Worm (Caenorhabditis elegans) whole organism, L1 larva: ENCODE results near the gene M60.7.

Experiments
- aha-1 ChIP-seq: fragments of 150-350 bp; optimal IDR thresholded peaks from 2 replicates; lab custom pipeline; 2014; ENCODE audit warnings: missing biosample characterization, missing genetic modification characterization
- blmp-1 ChIP-seq: fragments of 150-350 bp; optimal IDR thresholded peaks from 2 replicates; lab custom pipeline; 2014; ENCODE audit warnings: missing biosample characterization, missing genetic modification characterization
- ceh-63 ChIP-seq: fragments of 200-800 bp; sonication (Bioruptor generic); optimal IDR thresholded peaks from 2 replicates; lab custom pipeline; 2018; ENCODE audit warnings: mild to moderate bottlenecking, missing genetic modification characterization, missing compliant biosample characterization
- ceh-82 ChIP-seq, 3 experiments: fragments of 150-350 bp in 1 of 3; sonication (generic microtip) in 2 of 3; optimal IDR thresholded peaks; 2 replicates each; lab custom pipeline; 2014 to 2017; ENCODE audit warnings: missing biosample characterization in 3 of 3, missing genetic modification characterization in 3 of 3
- ces-1 ChIP-seq: fragments of 150-350 bp; optimal IDR thresholded peaks from 2 replicates; lab custom pipeline; 2014; ENCODE audit warnings: missing biosample characterization, missing genetic modification reagents, missing genetic modification characterization
- dsc-1 ChIP-seq: sonication (generic microtip); optimal IDR thresholded peaks from 2 replicates; lab custom pipeline; 2016; ENCODE audit warnings: mild to moderate bottlenecking, missing genetic modification characterization, missing compliant biosample characterization
- efl-1 ChIP-seq, 4 experiments: fragments of 150-350 bp; optimal IDR thresholded peaks in 3 of 4; peaks in 1 of 4; 1 replicate in 1 of 4; 2 replicates in 3 of 4; lab custom pipeline; 2014; ENCODE audit warnings: missing biosample characterization in 2 of 4, missing genetic modification characterization in 2 of 4, missing genetic modification reagents in 2 of 4
- egl-13 ChIP-seq: sonication (generic microtip); optimal IDR thresholded peaks from 2 replicates; lab custom pipeline; 2016; ENCODE audit warnings: missing genotype, missing genetic modification reagents, missing genetic modification characterization, missing compliant biosample characterization
- egl-27 ChIP-seq, 2 experiments: fragments of 150-350 bp in 1 of 2; sonication (generic microtip); optimal IDR thresholded peaks; 3 replicates each; lab custom pipeline; 2017 to 2018; ENCODE audit warnings: missing biosample characterization in 2 of 2, missing genetic modification characterization in 2 of 2, missing genetic modification reagents in 2 of 2
- elt-2 ChIP-seq: sonication (generic microtip); optimal IDR thresholded peaks from 2 replicates; lab custom pipeline; 2016; ENCODE audit warnings: missing genetic modification characterization, mild to moderate bottlenecking, inconsistent platforms, missing compliant biosample characterization, missing genetic modification reagents
- fkh-10 ChIP-seq: sonication (generic microtip); optimal IDR thresholded peaks from 2 replicates; lab custom pipeline; 2017; ENCODE audit warnings: missing biosample characterization, missing genetic modification reagents, missing genetic modification characterization
- fkh-4 ChIP-seq: sonication (generic microtip); optimal IDR thresholded peaks from 2 replicates; lab custom pipeline; 2016; ENCODE audit warnings: missing compliant biosample characterization, missing genetic modification characterization, borderline replicate concordance
- fkh-8 ChIP-seq: sonication (generic microtip); optimal IDR thresholded peaks from 2 replicates; lab custom pipeline; 2016; ENCODE audit warnings: mild to moderate bottlenecking, missing genetic modification characterization, missing compliant biosample characterization
- fos-1 ChIP-seq: fragments of 150-350 bp; optimal IDR thresholded peaks from 2 replicates; lab custom pipeline; 2014; ENCODE audit warnings: missing biosample characterization, missing genetic modification characterization
- grh-1 ChIP-seq: fragments of 200-800 bp; sonication (Bioruptor generic); IDR thresholded peaks from 2 replicates; pipeline ENCODE4 v1.3.6; 2022; ENCODE audit warnings: missing genetic modification reagents, missing genetic modification characterization, missing compliant biosample characterization
- hlh-4 ChIP-seq: sonication (generic microtip); optimal IDR thresholded peaks from 2 replicates; lab custom pipeline; 2016; ENCODE audit warnings: mild to moderate bottlenecking, missing genetic modification characterization, missing compliant biosample characterization
- hpl-2 ChIP-seq: fragments of 150-350 bp; optimal IDR thresholded peaks from 2 replicates; lab custom pipeline; 2014; ENCODE audit warnings: missing biosample characterization, missing genetic modification reagents, missing genetic modification characterization
- irx-1 ChIP-seq: sonication (generic microtip); optimal IDR thresholded peaks from 2 replicates; lab custom pipeline; 2016; ENCODE audit warnings: missing genetic modification characterization, missing compliant biosample characterization
- isw-1 ChIP-seq: fragments of 200-800 bp; sonication (Bioruptor generic); IDR thresholded peaks from 2 replicates; pipeline ENCODE4 v1.3.6; 2022; ENCODE audit warnings: missing genetic modification characterization, missing compliant biosample characterization
- lin-14 ChIP-seq: fragments of 200-800 bp; sonication (Bioruptor generic); optimal IDR thresholded peaks from 2 replicates; lab custom pipeline; 2018; ENCODE audit warnings: mild to moderate bottlenecking, missing genetic modification characterization, moderate library complexity, missing compliant biosample characterization
- lin-35 ChIP-seq, 2 experiments: fragments of 150-350 bp; optimal IDR thresholded peaks; 2 replicates each; lab custom pipeline; 2014; ENCODE audit warnings: missing biosample characterization in 2 of 2, missing genetic modification characterization in 2 of 2, missing genetic modification reagents in 2 of 2
- lin-39 ChIP-seq: fragments of 150-350 bp; optimal IDR thresholded peaks from 2 replicates; lab custom pipeline; 2014; ENCODE audit warnings: missing biosample characterization, missing genetic modification reagents, missing genetic modification characterization
- lsy-2 ChIP-seq, 2 experiments: fragments of 150-350 bp; optimal IDR thresholded peaks; 2 replicates each; lab custom pipeline; 2014; ENCODE audit warnings: missing biosample characterization in 2 of 2, missing genetic modification characterization in 2 of 2
- mdl-1 ChIP-seq, 2 experiments: fragments of 150-350 bp; optimal IDR thresholded peaks; 2 replicates each; lab custom pipeline; 2014 to 2017; ENCODE audit warnings: missing biosample characterization in 2 of 2, missing genetic modification characterization in 2 of 2, inconsistent platforms in 1 of 2
- mep-1 ChIP-seq: fragments of 150-350 bp; optimal IDR thresholded peaks from 2 replicates; lab custom pipeline; 2014; ENCODE audit warnings: missing biosample characterization, missing genetic modification characterization
- nhr-19 ChIP-seq: fragments of 200-800 bp; sonication (Bioruptor generic); conservative IDR thresholded peaks from 2 replicates; pipeline ENCODE4 v1.3.6; 2022; ENCODE audit warnings: missing genetic modification characterization, missing compliant biosample characterization
- nhr-20 ChIP-seq: sonication (generic microtip); optimal IDR thresholded peaks from 2 replicates; lab custom pipeline; 2016; ENCODE audit warnings: mild to moderate bottlenecking, missing genetic modification characterization, missing compliant biosample characterization
- nhr-47 ChIP-seq: sonication (generic microtip); optimal IDR thresholded peaks from 2 replicates; lab custom pipeline; 2016; ENCODE audit warnings: mild to moderate bottlenecking, missing genetic modification characterization, moderate library complexity, missing compliant biosample characterization
- nhr-71 ChIP-seq: sonication (generic microtip); optimal IDR thresholded peaks from 2 replicates; lab custom pipeline; 2016; ENCODE audit warnings: mild to moderate bottlenecking, missing genetic modification characterization, moderate library complexity, missing compliant biosample characterization
- nhr-77 ChIP-seq: fragments of 150-350 bp; optimal IDR thresholded peaks from 2 replicates; lab custom pipeline; 2014; ENCODE audit warnings: missing biosample characterization, missing genetic modification characterization
- nhr-84 ChIP-seq: sonication (generic microtip); optimal IDR thresholded peaks from 2 replicates; lab custom pipeline; 2017; ENCODE audit warnings: missing biosample characterization, missing genetic modification characterization
- nhr-85 ChIP-seq: sonication (generic microtip); peaks from one replicate; lab custom pipeline; 2016; ENCODE audit warnings: missing genetic modification characterization, inconsistent platforms, missing compliant biosample characterization
- nhr-90 ChIP-seq: sonication (generic microtip); optimal IDR thresholded peaks from 2 replicates; lab custom pipeline; 2016; ENCODE audit warnings: mild to moderate bottlenecking, missing genetic modification characterization, missing compliant biosample characterization; ENCODE audit not compliant: poor library complexity
- pag-3 ChIP-seq: sonication (generic microtip); optimal IDR thresholded peaks from 2 replicates; lab custom pipeline; 2017; ENCODE audit warnings: missing genetic modification characterization, mild to moderate bottlenecking, missing compliant biosample characterization, antibody characterized with exemption, borderline replicate concordance; ENCODE audit not compliant: insufficient read depth
- rnt-1 ChIP-seq: sonication (generic microtip); optimal IDR thresholded peaks from 2 replicates; lab custom pipeline; 2016; ENCODE audit warnings: mild to moderate bottlenecking, missing genetic modification characterization, moderate library complexity, missing compliant biosample characterization
- skn-1 ChIP-seq: fragments of 150-350 bp; optimal IDR thresholded peaks from 2 replicates; lab custom pipeline; 2014; ENCODE audit warnings: missing biosample characterization, missing genetic modification characterization
- snu-23 ChIP-seq: sonication (generic microtip); optimal IDR thresholded peaks from 2 replicates; lab custom pipeline; 2016; ENCODE audit warnings: missing genetic modification characterization, missing compliant biosample characterization
- sox-4 ChIP-seq: sonication (generic microtip); optimal IDR thresholded peaks from 2 replicates; lab custom pipeline; 2016; ENCODE audit warnings: missing genetic modification characterization, missing compliant biosample characterization
- sptf-1 ChIP-seq: fragments of 150-350 bp; optimal IDR thresholded peaks from 2 replicates; lab custom pipeline; 2014; ENCODE audit warnings: missing biosample characterization, missing genetic modification characterization
- sup-37 ChIP-seq: fragments of 200-800 bp; sonication (Bioruptor generic); optimal IDR thresholded peaks from 2 replicates; lab custom pipeline; 2018; ENCODE audit warnings: mild to moderate bottlenecking, missing genetic modification characterization, missing compliant biosample characterization
- swsn-7 ChIP-seq: sonication (generic microtip); optimal IDR thresholded peaks from 2 replicates; lab custom pipeline; 2016; ENCODE audit warnings: missing genetic modification characterization, missing compliant biosample characterization
- tbx-2 ChIP-seq: sonication (generic microtip); optimal IDR thresholded peaks from 2 replicates; lab custom pipeline; 2016; ENCODE audit warnings: missing genetic modification characterization, missing compliant biosample characterization
- unc-30 ChIP-seq: sonication (generic microtip); optimal IDR thresholded peaks from 2 replicates; lab custom pipeline; 2017; ENCODE audit warnings: missing biosample characterization, missing genetic modification characterization
- xbp-1 ChIP-seq: sonication (generic microtip); optimal IDR thresholded peaks from 2 replicates; lab custom pipeline; 2016; ENCODE audit warnings: missing genetic modification characterization, missing compliant biosample characterization

M60.7 gene

DNA sequence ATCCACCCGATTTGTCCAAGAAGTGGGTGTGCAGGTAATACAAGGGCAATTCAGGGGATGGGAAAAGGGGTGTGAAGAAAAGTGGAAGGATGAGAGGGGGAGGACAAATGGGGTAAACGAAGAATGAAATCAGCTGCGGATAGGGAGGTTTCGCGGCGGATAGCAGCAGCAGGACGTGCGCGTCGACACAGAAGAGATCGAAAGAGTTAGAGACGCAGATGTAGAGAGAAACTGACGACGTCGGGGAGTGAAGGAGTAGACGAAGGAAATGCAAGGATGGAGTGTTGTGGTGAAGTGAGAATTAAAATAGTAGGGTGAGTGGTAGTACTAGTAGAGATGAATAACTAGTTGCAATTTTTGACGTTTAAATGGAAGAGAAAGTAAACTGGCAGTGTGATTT lies 8.7 kb downstream of the M60.7 start, which contains the start of gene M60.6:
Gene M60.6, minus strand, starts transcription at position 166 of the 400 bp plus-strand sequence.
- TF ChIP-seq isw-1 (GFP tag; lab: Robert Waterston, UW): peak; percentile 21; the same call in 1 of the 2 replicates
- peak in 1 of 3 experiments; percentile 73 for TF ChIP-seq ceh-82 (tag; optimal IDR thresholded peaks at IDR 0.05; lab: Kevin White, UChicago)
- TF ChIP-seq swsn-7: peak; percentile 49
- no peak for TF ChIP-seq egl-27 (tag; optimal IDR thresholded peaks at IDR 0.05; lab: Kevin White, UChicago)
- TF ChIP-seq nhr-84 (tag; lab: Kevin White, UChicago): no peak
- TF ChIP-seq sup-37 (GFP tag; lab: Kevin White, UChicago): no peak
- TF ChIP-seq nhr-77 (tag; lab: Kevin White, UChicago): no peak
- no peak for TF ChIP-seq pag-3
- peak; percentile 32 for TF ChIP-seq egl-13 (tag; lab: Kevin White, UChicago)
- TF ChIP-seq elt-2 (tag; lab: Kevin White, UChicago): no peak
- TF ChIP-seq aha-1 (tag; lab: Kevin White, UChicago): no peak
- TF ChIP-seq ceh-63: no peak
- peak in 1 of 2 experiments; percentile 42 for TF ChIP-seq lsy-2 (tag; optimal IDR thresholded peaks at IDR 0.05; lab: Kevin White, UChicago)
- TF ChIP-seq blmp-1 (tag; lab: Kevin White, UChicago): peak; percentile 76
- TF ChIP-seq sptf-1 (tag; lab: Kevin White, UChicago): no peak
- no peak for TF ChIP-seq fkh-4
- no peak for TF ChIP-seq irx-1 (tag; lab: Kevin White, UChicago)
- TF ChIP-seq nhr-47 (tag; lab: Kevin White, UChicago): peak; percentile 60
- TF ChIP-seq nhr-19 (GFP tag; lab: Robert Waterston, UW): 0 out of 2 replicates have a peak, but pooled peaks have one; percentile 18
- TF ChIP-seq fkh-8: peak; percentile 33
- TF ChIP-seq snu-23: peak; percentile 61
- peak; percentile 84 for TF ChIP-seq lin-14 (GFP tag; lab: Kevin White, UChicago)
- no peak for TF ChIP-seq ces-1
- peak; percentile 16 to 32 for TF ChIP-seq efl-1 (optimal IDR thresholded peaks at IDR 0.05; lab: Kevin White, UChicago)
- TF ChIP-seq efl-1 (GFP tag; optimal IDR thresholded peaks at IDR 0.05 in 1 of 2; lab: Kevin White, UChicago): no peak
- TF ChIP-seq hlh-4 (tag; lab: Kevin White, UChicago): no peak
- peak; percentile 52 for TF ChIP-seq nhr-71 (tag; lab: Kevin White, UChicago)
- peak; percentile 87 for TF ChIP-seq nhr-85 (tag; lab: Kevin White, UChicago)
- peak; percentile 4 to 5 for TF ChIP-seq lin-35 (GFP tag; optimal IDR thresholded peaks at IDR 0.05; lab: Kevin White, UChicago)
- peak; percentile 29 for TF ChIP-seq sox-4 (tag; lab: Kevin White, UChicago)
- TF ChIP-seq fkh-10 (GFP tag; lab: Kevin White, UChicago): peak; percentile 33
- TF ChIP-seq mep-1 (tag; lab: Kevin White, UChicago): peak; percentile 64
- 0 out of 2 replicates have a peak, but pooled peaks have one; percentile 22 for TF ChIP-seq grh-1 (GFP tag; lab: Robert Waterston, UW)
- peak; percentile 16 for TF ChIP-seq fos-1
- TF ChIP-seq tbx-2: peak; percentile 15
- TF ChIP-seq rnt-1 (tag; lab: Kevin White, UChicago): peak; percentile 7
- peak; percentile 7 for TF ChIP-seq skn-1 (tag; lab: Kevin White, UChicago)
- no peak for TF ChIP-seq unc-30
- peak; percentile 27 for TF ChIP-seq nhr-90 (tag; lab: Kevin White, UChicago)
- peak in 1 of 2 experiments; percentile 30 for TF ChIP-seq mdl-1 (tag; optimal IDR thresholded peaks at IDR 0.05; lab: Kevin White, UChicago)
- TF ChIP-seq xbp-1 (tag; lab: Kevin White, UChicago): peak; percentile 28
- peak; percentile 48 for TF ChIP-seq nhr-20 (tag; lab: Kevin White, UChicago)

DNA sequence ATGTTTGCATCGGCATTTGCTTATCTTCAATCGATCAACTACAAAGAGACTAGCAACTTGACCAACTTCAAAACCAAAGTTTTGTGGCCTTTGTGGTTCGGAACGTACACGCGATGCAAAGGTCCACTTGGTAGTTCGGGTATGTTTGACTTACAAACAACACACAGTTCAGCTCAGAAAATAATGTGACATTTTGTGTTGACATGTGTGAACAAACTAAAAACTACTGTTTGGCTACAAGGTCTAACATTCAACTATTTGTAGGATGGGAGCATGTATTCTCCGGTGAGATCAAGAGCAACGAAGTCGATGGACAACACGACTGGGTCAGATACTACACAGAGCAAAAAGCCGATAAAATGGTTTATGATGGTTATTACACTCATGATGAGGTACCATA lies 13.9 kb downstream of the M60.7 start:
- TF ChIP-seq hpl-2 (GFP tag; lab: Kevin White, UChicago): no peak
- no peak for TF ChIP-seq aha-1 (tag; lab: Kevin White, UChicago)
- TF ChIP-seq fkh-4: no peak
- TF ChIP-seq lin-39: no peak
- no peak for TF ChIP-seq efl-1 (optimal IDR thresholded peaks at IDR 0.05; lab: Kevin White, UChicago)
- no peak for TF ChIP-seq efl-1 (GFP tag; optimal IDR thresholded peaks at IDR 0.05 in 1 of 2; lab: Kevin White, UChicago)
- TF ChIP-seq fkh-8: no peak
- TF ChIP-seq dsc-1: no peak
- TF ChIP-seq nhr-90 (tag; lab: Kevin White, UChicago): no peak
- no peak for TF ChIP-seq xbp-1 (tag; lab: Kevin White, UChicago)
- TF ChIP-seq, all 84 proteins: peak for 0
